Worm (Caenorhabditis elegans): Measurements from ENCODE around the gene H43E16.1.
A peak's percentile ranks its signal among the peaks of the same experiment; 100 is the strongest.

The H43E16.1 gene

DNA sequence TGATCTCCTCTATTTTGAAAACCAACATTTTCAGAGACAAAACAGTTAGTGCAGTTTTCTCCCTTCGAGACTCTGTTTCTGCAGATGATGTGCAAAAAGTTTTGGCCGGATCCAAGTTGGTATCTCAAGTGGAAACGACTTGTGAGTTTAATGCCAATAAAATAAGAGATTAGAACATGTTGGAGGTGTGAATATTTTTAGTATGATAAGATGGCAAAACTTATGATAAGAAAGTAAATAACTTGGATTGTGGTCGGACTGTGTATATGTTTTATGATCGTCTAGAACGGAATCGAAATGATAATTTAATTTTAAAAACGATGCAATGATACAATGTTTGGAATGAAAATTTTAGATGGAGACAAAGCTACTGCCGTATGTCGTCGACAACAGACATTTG lies 42.1 kb upstream of the H43E16.1 start:
- TF ChIP-seq elt-2 (tag; optimal IDR thresholded peaks at IDR 0.05) (peak; percentile 54), pha-4 (tag; optimal IDR thresholded peaks at IDR 0.05) (no peak), mdl-1 (tag; optimal IDR thresholded peaks at IDR 0.05) (no peak), eor-1 (tag; optimal IDR thresholded peaks at IDR 0.05) (no peak)

- TF ChIP-seq nhr-67 (tag; optimal IDR thresholded peaks at IDR 0.05) (no peak), nhr-237 (tag; optimal IDR thresholded peaks at IDR 0.05) (no peak), pqm-1 (tag; optimal IDR thresholded peaks at IDR 0.05) (no peak), nhr-23 (tag; optimal IDR thresholded peaks at IDR 0.05) (no peak), nhr-12 (tag; optimal IDR thresholded peaks at IDR 0.05) (no peak), snpc-4 (tag; optimal IDR thresholded peaks at IDR 0.05) (no peak), ama-1 (optimal IDR thresholded peaks at IDR 0.05) (no peak), nhr-11 (tag; optimal IDR thresholded peaks at IDR 0.05) (no peak), nhr-25 (tag; optimal IDR thresholded peaks at IDR 0.05) (no peak), lsy-12 (tag; optimal IDR thresholded peaks at IDR 0.05) (no peak), mdl-1 (tag; optimal IDR thresholded peaks at IDR 0.05) (no peak), ceh-16 (tag; optimal IDR thresholded peaks at IDR 0.05) (no peak)
Observed at ce11 chrII:6636136-6636535, 37.9 kb upstream of the H43E16.1 start, which contains the start of gene T19D12.5. TSS of gene T19D12.5 (minus strand) at chrII:6636236.

DNA sequence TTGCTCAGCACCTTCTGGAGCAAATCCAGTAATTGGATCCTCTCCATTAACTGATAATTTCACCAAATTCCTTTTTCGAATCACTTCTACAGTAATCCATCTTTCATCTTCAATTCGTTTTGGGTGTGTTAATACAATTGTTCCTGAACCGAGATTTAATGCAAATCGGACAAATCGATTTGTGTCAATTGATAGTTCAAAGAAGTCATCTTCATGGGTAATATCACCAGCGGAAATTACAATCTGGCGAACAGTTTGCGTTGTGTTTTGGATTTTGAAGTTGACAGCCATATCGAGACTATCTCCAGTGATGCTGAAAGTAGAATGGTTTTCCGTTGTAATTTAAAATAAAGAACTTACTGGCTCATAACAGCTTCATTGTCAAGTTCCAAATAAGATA lies 36.2 kb upstream of the H43E16.1 start:
- no peak for TF ChIP-seq fkh-10 (GFP tag; optimal IDR thresholded peaks at IDR 0.05)
- no peak for TF ChIP-seq ceh-16 (tag; optimal IDR thresholded peaks at IDR 0.05)
- TF ChIP-seq lin-15B (tag; optimal IDR thresholded peaks at IDR 0.05), result no peak
- no peak for TF ChIP-seq unc-39 (tag; optimal IDR thresholded peaks at IDR 0.05)
- no peak for TF ChIP-seq aly-2 (tag; optimal IDR thresholded peaks at IDR 0.05)
- TF ChIP-seq elt-3 (tag; optimal IDR thresholded peaks at IDR 0.05), result no peak
- TF ChIP-seq mml-1 (tag; optimal IDR thresholded peaks at IDR 0.05), result no peak
- TF ChIP-seq ama-1 (optimal IDR thresholded peaks at IDR 0.05), result no peak
- TF ChIP-seq nhr-237 (tag; optimal IDR thresholded peaks at IDR 0.05), result no peak
- TF ChIP-seq ZK546.5 (tag; optimal IDR thresholded peaks at IDR 0.05), result no peak
- no peak for TF ChIP-seq egl-5 (tag; optimal IDR thresholded peaks at IDR 0.05)
- TF ChIP-seq nfya-1 (tag; optimal IDR thresholded peaks at IDR 0.05; ENCODE audit: insufficient read depth), result no peak
- TF ChIP-seq fos-1 (tag; optimal IDR thresholded peaks at IDR 0.05), result no peak
- TF ChIP-seq nhr-76 (tag; optimal IDR thresholded peaks at IDR 0.05), result no peak
- no peak for TF ChIP-seq egl-27 (tag; optimal IDR thresholded peaks at IDR 0.05)
- TF ChIP-seq fkh-2 (tag; optimal IDR thresholded peaks at IDR 0.05), result no peak
- TF ChIP-seq nhr-43 (tag; optimal IDR thresholded peaks at IDR 0.05; ENCODE audit: poor library complexity, severe bottlenecking), result no peak

DNA sequence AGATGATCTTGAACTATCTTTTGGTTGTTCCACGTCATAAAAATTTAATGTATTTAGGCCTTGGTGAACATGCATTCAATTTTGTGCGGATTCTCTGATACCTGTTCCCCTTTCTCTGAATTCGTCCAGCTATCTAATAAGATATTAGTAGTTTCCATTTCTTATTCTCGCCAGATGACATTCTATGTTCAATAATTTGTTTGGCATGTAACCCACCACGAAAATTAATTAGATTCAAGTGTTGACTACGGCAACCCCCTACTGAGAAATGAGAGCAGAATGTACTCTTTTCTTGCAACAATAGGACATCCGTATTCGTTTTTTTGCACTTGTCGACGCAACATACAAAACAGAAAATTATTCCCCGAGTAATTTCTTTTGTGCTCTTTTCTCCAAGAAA lies 31.9 kb upstream of the H43E16.1 start:
- TF ChIP-seq ceh-9 (tag; optimal IDR thresholded peaks at IDR 0.05) (no peak), lsy-12 (tag; optimal IDR thresholded peaks at IDR 0.05) (no peak), R02D3.7 (tag; optimal IDR thresholded peaks at IDR 0.05) (no peak), nhr-237 (tag; optimal IDR thresholded peaks at IDR 0.05) (no peak), mml-1 (tag; optimal IDR thresholded peaks at IDR 0.05) (no peak), tbx-2 (tag; optimal IDR thresholded peaks at IDR 0.05) (no peak), egl-27 (tag; optimal IDR thresholded peaks at IDR 0.05) (no peak), ceh-28 (tag; optimal IDR thresholded peaks at IDR 0.05) (no peak), pqm-1 (tag; optimal IDR thresholded peaks at IDR 0.05) (no peak), sea-2 (GFP tag; optimal IDR thresholded peaks at IDR 0.05) (no peak), nhr-43 (tag; optimal IDR thresholded peaks at IDR 0.05; ENCODE audit: poor library complexity, severe bottlenecking) (no peak), lin-39 (tag; optimal IDR thresholded peaks at IDR 0.05) (no peak), zag-1 (tag; optimal IDR thresholded peaks at IDR 0.05) (no peak), nhr-67 (tag; optimal IDR thresholded peaks at IDR 0.05) (no peak)

DNA sequence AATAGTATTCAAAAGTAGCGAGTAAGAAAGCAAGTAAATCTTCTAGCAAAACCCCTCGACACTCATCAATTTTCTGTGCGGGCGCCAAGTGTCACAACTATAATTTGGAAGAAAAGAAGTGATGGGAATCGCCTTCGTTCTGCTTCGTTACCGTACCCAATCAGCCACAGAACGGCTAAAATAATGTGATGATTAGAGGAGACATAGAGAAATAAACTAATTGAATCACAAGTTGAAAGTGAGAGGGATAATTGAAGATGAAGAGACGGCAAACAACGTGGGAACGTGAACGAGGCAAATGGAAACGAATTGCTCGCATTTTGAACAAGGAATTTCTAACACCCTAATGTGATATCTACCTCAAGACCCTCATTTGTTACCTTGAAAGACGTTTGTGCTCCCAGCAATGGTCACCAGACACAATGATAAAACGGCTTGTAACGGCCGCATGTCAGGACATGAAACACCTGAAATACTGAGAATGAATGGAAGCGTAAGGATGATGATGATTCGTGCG lies 31.4 kb upstream of the H43E16.1 start, which contains the start of gene T19D12.6:
TSS of gene T19D12.6 (minus strand) at position 467 of the 517 bp plus-strand sequence.
- TF ChIP-seq lin-39 (tag; optimal IDR thresholded peaks at IDR 0.05) (peak; percentile 20), elt-3 (tag; optimal IDR thresholded peaks at IDR 0.05) (no peak), ama-1 (optimal IDR thresholded peaks at IDR 0.05) (no peak), egl-5 (tag; optimal IDR thresholded peaks at IDR 0.05) (peak; percentile 66), mml-1 (tag; optimal IDR thresholded peaks at IDR 0.05) (no peak), lin-15B (tag; optimal IDR thresholded peaks at IDR 0.05) (no peak)

All from whole organism, L3 larva.